Worm (Caenorhabditis elegans) whole organism, L3 larva: ENCODE results near the gene mksr-2.

Experiments
- ZK546.5 ChIP-seq: sonication (generic microtip); optimal IDR thresholded peaks from 2 replicates; lab custom pipeline; 2017; ENCODE audit warnings: missing biosample characterization, missing genetic modification characterization
- elt-1 ChIP-seq: fragments of 150-350 bp; optimal IDR thresholded peaks from 2 replicates; lab custom pipeline; 2014; ENCODE audit warnings: missing biosample characterization, missing genetic modification characterization
- elt-2 ChIP-seq: sonication (generic microtip); optimal IDR thresholded peaks from 2 replicates; lab custom pipeline; 2016; ENCODE audit warnings: missing genetic modification reagents, mild to moderate bottlenecking, missing genetic modification characterization, missing compliant biosample characterization
- elt-3 ChIP-seq, 3 experiments: fragments of 150-350 bp in 1 of 3; sonication (generic microtip) in 2 of 3; optimal IDR thresholded peaks; 2 replicates in 2 of 3; 4 replicates in 1 of 3; lab custom pipeline; 2014 to 2017; ENCODE audit warnings: missing biosample characterization in 3 of 3, missing genetic modification characterization in 3 of 3
- jun-1 ChIP-seq: fragments of 150-350 bp; optimal IDR thresholded peaks from 2 replicates; lab custom pipeline; 2014; ENCODE audit warnings: missing biosample characterization, missing genetic modification reagents, missing genetic modification characterization
- lin-15B ChIP-seq: fragments of 150-350 bp; optimal IDR thresholded peaks from 2 replicates; lab custom pipeline; 2014; ENCODE audit warnings: missing biosample characterization, missing genetic modification characterization
- nhr-43 ChIP-seq: sonication (generic microtip); optimal IDR thresholded peaks from 2 replicates; lab custom pipeline; 2016; ENCODE audit warnings: mild to moderate bottlenecking, missing genetic modification characterization, missing compliant biosample characterization; ENCODE audit not compliant: poor library complexity, severe bottlenecking
- nhr-76 ChIP-seq: fragments of 150-350 bp; sonication (generic microtip); optimal IDR thresholded peaks from 5 replicates; lab custom pipeline; 2014; ENCODE audit warnings: missing biosample characterization, missing genetic modification characterization
- pha-4 ChIP-seq: fragments of 150-350 bp; optimal IDR thresholded peaks from 2 replicates; lab custom pipeline; 2014; ENCODE audit warnings: missing biosample characterization, missing genetic modification reagents, missing genetic modification characterization
- skn-1 ChIP-seq: fragments of 150-350 bp; optimal IDR thresholded peaks from 2 replicates; lab custom pipeline; 2014; ENCODE audit warnings: missing biosample characterization, missing genetic modification characterization
- unc-62 ChIP-seq: fragments of 150-350 bp; sonication (generic microtip); optimal IDR thresholded peaks from 4 replicates; lab custom pipeline; 2014; ENCODE audit warnings: missing biosample characterization, missing genetic modification reagents, missing genetic modification characterization

DNA sequence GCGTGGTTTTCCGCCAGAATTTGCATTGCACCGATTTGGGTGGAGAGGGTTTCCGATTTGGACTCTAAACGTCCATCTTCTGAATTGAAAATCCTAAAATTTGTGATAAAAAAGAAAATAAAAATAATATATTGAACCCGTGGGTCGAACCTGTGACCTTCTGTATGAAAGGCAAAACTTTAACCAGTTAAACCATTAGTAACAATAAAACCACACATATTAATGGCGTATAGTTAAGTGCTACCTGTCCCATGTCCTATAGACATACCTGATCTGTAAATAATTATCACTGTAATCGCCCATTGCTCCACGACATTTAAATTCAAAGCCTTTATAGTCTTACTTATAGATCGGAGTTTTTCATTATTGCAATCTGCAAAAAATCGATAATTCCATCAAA is 21.0 kb upstream of the mksr-2 start:
- TF ChIP-seq elt-2 (tag; lab: Kevin White, UChicago) (no peak), nhr-76 (tag; lab: Kevin White, UChicago) (no peak), ZK546.5 (tag; lab: Kevin White, UChicago) (no peak), unc-62 (no peak), pha-4 (tag; lab: Kevin White, UChicago) (no peak), lin-15B (tag; lab: Kevin White, UChicago) (no peak), nhr-43 (tag; lab: Kevin White, UChicago) (no peak), jun-1 (tag; lab: Kevin White, UChicago) (no peak), skn-1 (tag; lab: Kevin White, UChicago) (no peak), elt-1 (no peak), elt-3 (tag; optimal IDR thresholded peaks at IDR 0.05; lab: Kevin White, UChicago) (no peak)
